Fruit fly (Drosophila melanogaster) whole organism, embryonic: ENCODE measurements around the gene Eo.

Experiments used
- CG10654 ChIP-seq: fragments of 200-800 bp; sonication (Bioruptor generic); optimal IDR thresholded peaks from 2 replicates; lab custom pipeline; 2016; ENCODE audit warnings: missing biosample characterization, missing genetic modification characterization
- CG12155 ChIP-seq: fragments of 200-800 bp; sonication (Bioruptor generic); optimal IDR thresholded peaks from 3 replicates; lab custom pipeline; 2016; ENCODE audit warnings: missing biosample characterization, missing genetic modification characterization
- CG17912 ChIP-seq: fragments of 200-800 bp; sonication (Bioruptor generic); optimal IDR thresholded peaks from 2 replicates; lab custom pipeline; 2018; ENCODE audit warnings: missing biosample characterization, mild to moderate bottlenecking, missing genetic modification characterization
- CG2678 ChIP-seq: fragments of 200-800 bp; sonication (Bioruptor generic); optimal IDR thresholded peaks from 3 replicates; lab custom pipeline; 2019; ENCODE audit warnings: missing biosample characterization, mild to moderate bottlenecking, missing genetic modification characterization, moderate library complexity
- CG34224 ChIP-seq: fragments of 200-800 bp; sonication (Bioruptor generic); IDR thresholded peaks from 3 replicates; pipeline ENCODE4 v1.3.6; 2022; ENCODE audit warnings: missing biosample characterization, missing genetic modification characterization; ENCODE audit not compliant: partially characterized antibody
- CG34376 ChIP-seq: fragments of 200-800 bp; sonication (Bioruptor generic); optimal IDR thresholded peaks from 2 replicates; lab custom pipeline; 2018; ENCODE audit warnings: missing biosample characterization, mild to moderate bottlenecking, missing genetic modification characterization
- CG3847 ChIP-seq: fragments of 200-800 bp; sonication (Bioruptor generic); IDR thresholded peaks from 2 replicates; pipeline ENCODE4 v1.3.6; 2022; ENCODE audit warnings: missing biosample characterization, missing genetic modification characterization
- CG4707 ChIP-seq: fragments of 200-800 bp; sonication (Bioruptor generic); optimal IDR thresholded peaks from 2 replicates; lab custom pipeline; 2018; ENCODE audit warnings: missing biosample characterization, mild to moderate bottlenecking, missing genetic modification characterization, moderate library complexity
- CG7372 ChIP-seq: fragments of 200-800 bp; sonication (Bioruptor generic); IDR thresholded peaks from 2 replicates; pipeline ENCODE4 v1.3.6; 2022; ENCODE audit warnings: missing biosample characterization, missing genetic modification characterization
- CG7987 ChIP-seq: fragments of 200-800 bp; sonication (Bioruptor generic); optimal IDR thresholded peaks from 2 replicates; lab custom pipeline; 2018; ENCODE audit warnings: missing biosample characterization, mild to moderate bottlenecking, missing genetic modification characterization, moderate library complexity
- CG8359 ChIP-seq: fragments of 200-800 bp; sonication (Bioruptor generic); optimal IDR thresholded peaks from 2 replicates; lab custom pipeline; 2017; ENCODE audit warnings: missing biosample characterization, mild to moderate bottlenecking, missing genetic modification characterization, borderline replicate concordance
- CG8388 ChIP-seq: fragments of 200-800 bp; sonication (Bioruptor generic); optimal IDR thresholded peaks from 2 replicates; lab custom pipeline; 2019; ENCODE audit warnings: missing biosample characterization, mild to moderate bottlenecking, missing genetic modification characterization, moderate library complexity
- CG9437 ChIP-seq: fragments of 200-800 bp; sonication (Bioruptor generic); optimal IDR thresholded peaks from 2 replicates; lab custom pipeline; 2018; ENCODE audit warnings: missing biosample characterization, mild to moderate bottlenecking, missing genetic modification characterization
- CG9609 ChIP-seq: fragments of 200-800 bp; sonication (Bioruptor generic); optimal IDR thresholded peaks from 3 replicates; lab custom pipeline; 2016; ENCODE audit warnings: missing biosample characterization, missing genetic modification characterization
- CTCF ChIP-seq: fragments of 200-800 bp; sonication (Bioruptor generic); optimal IDR thresholded peaks from 2 replicates; lab custom pipeline; 2017; ENCODE audit warnings: missing biosample characterization, mild to moderate bottlenecking, missing genetic modification characterization, moderate library complexity
- Camta ChIP-seq: fragments of 200-800 bp; sonication (Bioruptor generic); optimal IDR thresholded peaks from 2 replicates; lab custom pipeline; 2016; ENCODE audit warnings: missing biosample characterization, missing genetic modification characterization
- D19A ChIP-seq: fragments of 200-800 bp; optimal IDR thresholded peaks from 3 replicates; lab custom pipeline; 2019; ENCODE audit warnings: missing biosample characterization, mild to moderate bottlenecking, missing genetic modification characterization, moderate library complexity
- Doc3 ChIP-seq: fragments of 200-800 bp; sonication (Bioruptor generic); IDR thresholded peaks from 3 replicates; pipeline ENCODE4 v1.3.6; 2022; ENCODE audit warnings: missing biosample characterization, missing genetic modification characterization; ENCODE audit not compliant: partially characterized antibody
- Elba2 ChIP-seq: fragments of 200-800 bp; sonication (Bioruptor generic); optimal IDR thresholded peaks from 3 replicates; lab custom pipeline; 2016; ENCODE audit warnings: missing biosample characterization, missing genetic modification characterization
- Ets97D ChIP-seq: fragments of 200-800 bp; sonication (Bioruptor generic); optimal IDR thresholded peaks from 3 replicates; lab custom pipeline; 2016; ENCODE audit warnings: missing biosample characterization, missing genetic modification characterization
- Fer1 ChIP-seq: fragments of 200-800 bp; sonication (Bioruptor generic); optimal IDR thresholded peaks from 2 replicates; lab custom pipeline; 2017; ENCODE audit warnings: missing biosample characterization, mild to moderate bottlenecking, missing genetic modification characterization
- Fer3 ChIP-seq: fragments of 200-800 bp; sonication (Bioruptor generic); optimal IDR thresholded peaks from 2 replicates; lab custom pipeline; 2018; ENCODE audit warnings: missing biosample characterization, mild to moderate bottlenecking, missing genetic modification characterization, moderate library complexity
- Hey ChIP-seq: fragments of 200-800 bp; sonication (Bioruptor generic); optimal IDR thresholded peaks from 3 replicates; lab custom pipeline; 2018; ENCODE audit warnings: missing biosample characterization, mild to moderate bottlenecking, missing genetic modification characterization
- Hsf ChIP-seq: fragments of 200-800 bp; sonication (Bioruptor generic); optimal IDR thresholded peaks from 3 replicates; lab custom pipeline; 2016; ENCODE audit warnings: missing biosample characterization, missing genetic modification characterization
- Lim3 ChIP-seq: fragments of 200-800 bp; sonication (Bioruptor generic); IDR thresholded peaks from 2 replicates; pipeline ENCODE4 v1.3.6; 2022; ENCODE audit warnings: missing biosample characterization, missing genetic modification characterization
- Myb ChIP-seq: fragments of 200-800 bp; sonication (Bioruptor generic); optimal IDR thresholded peaks from 2 replicates; lab custom pipeline; 2016; ENCODE audit warnings: missing biosample characterization, missing genetic modification characterization
- NC2α ChIP-seq: fragments of 200-800 bp; sonication (Bioruptor generic); optimal IDR thresholded peaks from 2 replicates; lab custom pipeline; 2016; ENCODE audit warnings: missing biosample characterization, missing genetic modification characterization
- Stat92E ChIP-seq, 3 experiments: fragments of >200 bp in 2 of 3; fragments of 200-800 bp in 1 of 3; sonication (Bioruptor generic) in 1 of 3; optimal IDR thresholded peaks; 2 replicates each; lab custom pipeline; 2017 to 2019; ENCODE audit warnings: missing biosample characterization in 3 of 3, missing genetic modification characterization in 3 of 3, mild to moderate bottlenecking in 1 of 3, moderate library complexity in 1 of 3
- Trl ChIP-seq, 3 experiments: fragments of >200 bp in 2 of 3; fragments of 200-800 bp in 1 of 3; sonication (Bioruptor generic) in 1 of 3; optimal IDR thresholded peaks; 2 replicates in 1 of 3; 3 replicates in 2 of 3; lab custom pipeline; 2016 to 2017; ENCODE audit warnings: missing biosample characterization in 1 of 3, missing genetic modification characterization in 1 of 3
- abd-A ChIP-seq: fragments of 200-800 bp; sonication (Bioruptor generic); optimal IDR thresholded peaks from 3 replicates; lab custom pipeline; 2019; ENCODE audit warnings: missing biosample characterization, mild to moderate bottlenecking, missing genetic modification characterization, moderate library complexity
- bsh ChIP-seq, 2 experiments: fragments of 200-800 bp; sonication (Bioruptor generic); optimal IDR thresholded peaks; 2 replicates each; lab custom pipeline; 2017 to 2018; ENCODE audit warnings: mild to moderate bottlenecking in 2 of 2, missing biosample characterization in 2 of 2, missing genetic modification characterization in 2 of 2, moderate library complexity in 1 of 2
- cg ChIP-seq: fragments of 200-800 bp; sonication (Bioruptor generic); optimal IDR thresholded peaks from 3 replicates; lab custom pipeline; 2019; ENCODE audit warnings: missing biosample characterization, mild to moderate bottlenecking, missing genetic modification characterization, moderate library complexity
- crp ChIP-seq, 2 experiments: fragments of 200-800 bp; sonication (Bioruptor generic); optimal IDR thresholded peaks; 2 replicates in 1 of 2; 3 replicates in 1 of 2; lab custom pipeline; 2017; ENCODE audit warnings: missing biosample characterization in 2 of 2, missing genetic modification characterization in 2 of 2, mild to moderate bottlenecking in 1 of 2, moderate library complexity in 1 of 2
- exex ChIP-seq: fragments of 200-800 bp; sonication (Bioruptor generic); optimal IDR thresholded peaks from 4 replicates; lab custom pipeline; 2018; ENCODE audit warnings: missing biosample characterization, mild to moderate bottlenecking, missing genetic modification characterization, moderate library complexity
- ftz-f1 ChIP-seq: fragments of 200-800 bp; sonication (Bioruptor generic); optimal IDR thresholded peaks from 2 replicates; lab custom pipeline; 2016; ENCODE audit warnings: missing biosample characterization, missing genetic modification characterization
- fu2 ChIP-seq: fragments of 200-800 bp; sonication (Bioruptor generic); optimal IDR thresholded peaks from 2 replicates; lab custom pipeline; 2016; ENCODE audit warnings: missing biosample characterization, missing genetic modification characterization
- grn ChIP-seq: fragments of 200-800 bp; sonication (Bioruptor generic); optimal IDR thresholded peaks from 3 replicates; lab custom pipeline; 2017; ENCODE audit warnings: missing biosample characterization, missing genetic modification characterization
- hbn ChIP-seq: fragments of 200-800 bp; sonication (Bioruptor generic); IDR thresholded peaks from 2 replicates; pipeline ENCODE4 v1.3.6; 2022; ENCODE audit warnings: missing biosample characterization, missing genetic modification characterization; ENCODE audit not compliant: partially characterized antibody
- ken ChIP-seq: fragments of 200-800 bp; sonication (Bioruptor generic); IDR thresholded peaks from 3 replicates; pipeline ENCODE4 v1.3.6; 2022; ENCODE audit warnings: missing biosample characterization, missing genetic modification characterization
- lbe ChIP-seq: fragments of 200-800 bp; sonication (Bioruptor generic); optimal IDR thresholded peaks from 2 replicates; lab custom pipeline; 2016; ENCODE audit warnings: missing biosample characterization, mild to moderate bottlenecking, missing genetic modification characterization
- lmd ChIP-seq: fragments of 200-800 bp; sonication (Bioruptor generic); IDR thresholded peaks from 2 replicates; pipeline ENCODE4 v1.3.6; 2022; ENCODE audit warnings: missing biosample characterization, missing genetic modification characterization
- mirr ChIP-seq: fragments of 200-800 bp; sonication (Bioruptor generic); optimal IDR thresholded peaks from 3 replicates; lab custom pipeline; 2018; ENCODE audit warnings: missing biosample characterization, mild to moderate bottlenecking, missing genetic modification characterization
- nmo ChIP-seq: fragments of 200-800 bp; sonication (Bioruptor generic); optimal IDR thresholded peaks from 2 replicates; lab custom pipeline; 2018; ENCODE audit warnings: missing biosample characterization, mild to moderate bottlenecking, missing genetic modification characterization, moderate library complexity
- pho ChIP-seq: fragments of 200-800 bp; sonication (Bioruptor generic); optimal IDR thresholded peaks from 2 replicates; lab custom pipeline; 2016; ENCODE audit warnings: missing biosample characterization, missing genetic modification characterization
- sd ChIP-seq: fragments of 200-800 bp; sonication (Bioruptor generic); optimal IDR thresholded peaks from 3 replicates; lab custom pipeline; 2018; ENCODE audit warnings: missing biosample characterization, mild to moderate bottlenecking, missing genetic modification characterization, moderate library complexity
- sens-2 ChIP-seq: fragments of 200-800 bp; sonication (Bioruptor generic); IDR thresholded peaks from 2 replicates; pipeline ENCODE4 v1.3.6; 2022; ENCODE audit warnings: missing biosample characterization, missing genetic modification characterization
- sob ChIP-seq: fragments of 200-800 bp; sonication (Bioruptor generic); IDR thresholded peaks from 2 replicates; pipeline ENCODE4 v1.3.6; 2022; ENCODE audit warnings: missing biosample characterization, missing genetic modification characterization
- sr ChIP-seq: fragments of 200-800 bp; sonication (Bioruptor generic); IDR thresholded peaks from 3 replicates; pipeline ENCODE4 v1.3.6; 2022; ENCODE audit warnings: missing biosample characterization, missing genetic modification characterization
- sug ChIP-seq: fragments of 200-800 bp; optimal IDR thresholded peaks from 2 replicates; lab custom pipeline; 2019; ENCODE audit warnings: missing biosample characterization, mild to moderate bottlenecking, missing genetic modification characterization, moderate library complexity
- vvl ChIP-seq: fragments of 200-800 bp; sonication (Bioruptor generic); IDR thresholded peaks from 2 replicates; pipeline ENCODE4 v1.3.6; 2022; ENCODE audit warnings: missing biosample characterization, missing genetic modification characterization
- zen2 ChIP-seq: fragments of 200-800 bp; sonication (Bioruptor generic); IDR thresholded peaks from 3 replicates; pipeline ENCODE4 v1.3.6; 2022; ENCODE audit warnings: missing biosample characterization, missing genetic modification characterization; ENCODE audit not compliant: partially characterized antibody

The Eo gene

dm6 chrX:14946522-14946921 is 27.9 kb upstream of the Eo start (continued):
- TF ChIP-seq D19A (tag; lab: Kevin White, UChicago) = no peak
- peak; percentile 1 for TF ChIP-seq Fer1 (GFP tag; lab: Kevin White, UChicago)
- TF ChIP-seq Myb (GFP tag; lab: Kevin White, UChicago) = no peak
- no peak for TF ChIP-seq sr
- no peak for TF ChIP-seq CG12155
- TF ChIP-seq Hsf (GFP tag; lab: Kevin White, UChicago) = no peak
- TF ChIP-seq ken (GFP tag; lab: Robert Waterston, UW) = no peak
- TF ChIP-seq Fer3 (tag; lab: Kevin White, UChicago) = no peak
- peak; percentile 21 for TF ChIP-seq CG2678 (tag; lab: Kevin White, UChicago)
- TF ChIP-seq CG7987 (GFP tag; lab: Kevin White, UChicago) = no peak
- TF ChIP-seq CG4707 (GFP tag; lab: Kevin White, UChicago) = no peak
- TF ChIP-seq sd (tag; lab: Kevin White, UChicago) = peak; percentile 93
- TF ChIP-seq Ets97D (GFP tag; lab: Kevin White, UChicago) = no peak
- TF ChIP-seq mirr (GFP tag; lab: Kevin White, UChicago) = peak; percentile 86
- TF ChIP-seq nmo (GFP tag; lab: Kevin White, UChicago) = no peak
- TF ChIP-seq Trl (optimal IDR thresholded peaks at IDR 0.05; lab: Kevin White, UChicago) = no peak
- no peak for TF ChIP-seq Trl (GFP tag; optimal IDR thresholded peaks at IDR 0.05; lab: Kevin White, UChicago)
- no peak for TF ChIP-seq lmd
- TF ChIP-seq CG7372 (GFP tag; lab: Robert Waterston, UW) = no peak
- TF ChIP-seq CG34376 = peak; percentile 38
- TF ChIP-seq ftz-f1 (GFP tag; lab: Kevin White, UChicago) = no peak
- no peak for TF ChIP-seq Doc3 (GFP tag; lab: Robert Waterston, UW)
- TF ChIP-seq Elba2 = no peak
- TF ChIP-seq sug = peak; percentile 97
- TF ChIP-seq fu2 (GFP tag; lab: Kevin White, UChicago) = no peak
- TF ChIP-seq Stat92E (GFP tag; optimal IDR thresholded peaks at IDR 0.05; lab: Kevin White, UChicago) = no peak
- TF ChIP-seq grn (GFP tag; lab: Kevin White, UChicago) = peak; percentile 19
- no peak for TF ChIP-seq abd-A (tag; lab: Kevin White, UChicago)
- TF ChIP-seq CG10654 = no peak
- no peak for TF ChIP-seq CG9437 (GFP tag; lab: Kevin White, UChicago)
- no peak for TF ChIP-seq bsh (GFP tag; optimal IDR thresholded peaks at IDR 0.05; lab: Kevin White, UChicago)
- no peak for TF ChIP-seq CG3847
- no peak for TF ChIP-seq Camta (GFP tag; lab: Kevin White, UChicago)
- no peak for TF ChIP-seq hbn (GFP tag; lab: Robert Waterston, UW)
- no peak for TF ChIP-seq vvl (GFP tag; lab: Robert Waterston, UW)
- peak; percentile 53; the same call in 1 of the 2 replicates for TF ChIP-seq sens-2 (GFP tag; lab: Robert Waterston, UW)
- no peak for TF ChIP-seq Lim3 (GFP tag; lab: Robert Waterston, UW)
- TF ChIP-seq cg (GFP tag; lab: Kevin White, UChicago) = no peak
- TF ChIP-seq zen2 (GFP tag; lab: Robert Waterston, UW) = no peak
- TF ChIP-seq NC2α (GFP tag; lab: Kevin White, UChicago) = no peak
- TF ChIP-seq CG8388 = no peak
- TF ChIP-seq pho (GFP tag; lab: Kevin White, UChicago) = no peak
- TF ChIP-seq CG17912 (GFP tag; lab: Kevin White, UChicago) = no peak
- peak; percentile 52 for TF ChIP-seq Hey (tag; lab: Kevin White, UChicago)
- TF ChIP-seq CG9609 (GFP tag; lab: Kevin White, UChicago) = no peak
- no peak for TF ChIP-seq sob
- TF ChIP-seq CG34224 (GFP tag; lab: Robert Waterston, UW) = no peak
- TF ChIP-seq lbe (GFP tag; lab: Kevin White, UChicago) = no peak
- TF ChIP-seq CTCF (GFP tag; lab: Kevin White, UChicago) = no peak
- TF ChIP-seq CG8359 (GFP tag; lab: Kevin White, UChicago) = no peak
- peak; percentile 88 for TF ChIP-seq exex (tag; lab: Kevin White, UChicago)
- no peak for TF ChIP-seq crp (GFP tag; optimal IDR thresholded peaks at IDR 0.05; lab: Kevin White, UChicago)
